Worm (Caenorhabditis elegans) whole organism, young adult: Measurements from ENCODE around the gene R11D1.10.

Experiments
- B0019.2 ChIP-seq: fragments of 200-800 bp; sonication (Bioruptor generic); conservative IDR thresholded peaks from 2 replicates; pipeline ENCODE4 v1.3.6; 2022; ENCODE audit warnings: missing genetic modification reagents, missing genetic modification characterization, missing compliant biosample characterization
- F33H1.4 ChIP-seq: fragments of 200-800 bp; sonication (Bioruptor generic); IDR thresholded peaks from 2 replicates; pipeline ENCODE4 v1.3.6; 2022; ENCODE audit warnings: missing genetic modification reagents, missing genetic modification characterization, missing compliant biosample characterization
- F49E8.2 ChIP-seq: sonication (generic microtip); optimal IDR thresholded peaks from 3 replicates; lab custom pipeline; 2017; ENCODE audit warnings: missing genetic modification characterization, mild to moderate bottlenecking, missing compliant biosample characterization, antibody characterized with exemption, moderate library complexity; ENCODE audit not compliant: insufficient read depth
- F55B11.4 ChIP-seq: sonication (generic microtip); optimal IDR thresholded peaks from 2 replicates; lab custom pipeline; 2016; ENCODE audit warnings: missing compliant biosample characterization, missing genetic modification characterization, borderline replicate concordance; ENCODE audit not compliant: insufficient read depth
- F57C9.4 ChIP-seq: sonication (generic microtip); optimal IDR thresholded peaks from 2 replicates; lab custom pipeline; 2017; ENCODE audit warnings: mild to moderate bottlenecking, missing genetic modification characterization, missing compliant biosample characterization
- K11D2.4 ChIP-seq: fragments of 200-800 bp; sonication (Bioruptor generic); IDR thresholded peaks from 2 replicates; pipeline ENCODE4 v1.3.6; 2022; ENCODE audit warnings: missing genetic modification reagents, missing genetic modification characterization, missing compliant biosample characterization
- K12H6.12 ChIP-seq: fragments of 200-800 bp; sonication (Bioruptor generic); optimal IDR thresholded peaks from 2 replicates; lab custom pipeline; 2018; ENCODE audit warnings: mild to moderate bottlenecking, missing genetic modification characterization, missing compliant biosample characterization
- T07F8.4 ChIP-seq: sonication (generic microtip); optimal IDR thresholded peaks from 2 replicates; lab custom pipeline; 2016; ENCODE audit warnings: mild to moderate bottlenecking, missing genetic modification characterization, moderate library complexity, missing compliant biosample characterization
- attf-3 ChIP-seq: fragments of 200-800 bp; sonication (Bioruptor generic); conservative IDR thresholded peaks from 2 replicates; pipeline ENCODE4 v1.3.6; 2022; ENCODE audit warnings: missing genetic modification reagents, missing genetic modification characterization, missing compliant biosample characterization
- attf-5 ChIP-seq: fragments of 200-800 bp; sonication (Bioruptor generic); optimal IDR thresholded peaks from 2 replicates; lab custom pipeline; 2018; ENCODE audit warnings: mild to moderate bottlenecking, missing genetic modification characterization, missing compliant biosample characterization
- bed-2 ChIP-seq: fragments of 200-800 bp; sonication (Bioruptor generic); IDR thresholded peaks from 2 replicates; pipeline ENCODE4 v1.3.6; 2022; ENCODE audit warnings: missing genetic modification reagents, missing genetic modification characterization, missing compliant biosample characterization
- ceh-79 ChIP-seq: sonication (generic microtip); optimal IDR thresholded peaks from 2 replicates; lab custom pipeline; 2017; ENCODE audit warnings: mild to moderate bottlenecking, missing genetic modification characterization, missing compliant biosample characterization
- die-1 ChIP-seq: sonication (generic microtip); optimal IDR thresholded peaks from 2 replicates; lab custom pipeline; 2016; ENCODE audit warnings: missing genotype, mild to moderate bottlenecking, missing genetic modification characterization, missing compliant biosample characterization
- egl-18 ChIP-seq: fragments of 200-800 bp; sonication (Bioruptor generic); IDR thresholded peaks from 2 replicates; pipeline ENCODE4 v1.3.6; 2022; ENCODE audit warnings: missing genetic modification reagents, missing genetic modification characterization, missing compliant biosample characterization
- fkh-3 ChIP-seq: sonication (generic microtip); optimal IDR thresholded peaks from 2 replicates; lab custom pipeline; 2016; ENCODE audit warnings: mild to moderate bottlenecking, missing genetic modification characterization, missing compliant biosample characterization
- hrde-1 ChIP-seq: sonication (generic microtip); optimal IDR thresholded peaks from 2 replicates; lab custom pipeline; 2016; ENCODE audit warnings: missing genetic modification characterization, mild to moderate bottlenecking, missing compliant biosample characterization, moderate library complexity, missing genotype, missing genetic modification reagents, borderline replicate concordance
- hsf-1 ChIP-seq: fragments of 200-800 bp; sonication (Bioruptor generic); IDR thresholded peaks from 2 replicates; pipeline ENCODE4 v1.3.6; 2022; ENCODE audit warnings: missing genetic modification reagents, missing genetic modification characterization, missing compliant biosample characterization
- lin-35 ChIP-seq, 3 experiments: fragments of 150-350 bp in 2 of 3; sonication (generic microtip) in 1 of 3; optimal IDR thresholded peaks; 2 replicates each; lab custom pipeline; 2014 to 2018; ENCODE audit warnings: missing biosample characterization in 3 of 3, missing genetic modification characterization in 3 of 3, missing genetic modification reagents in 3 of 3
- lir-1 ChIP-seq: fragments of 200-800 bp; sonication (Bioruptor generic); conservative IDR thresholded peaks from 2 replicates; pipeline ENCODE4 v1.3.6; 2022; ENCODE audit warnings: missing genetic modification reagents, missing genetic modification characterization, missing compliant biosample characterization
- madf-10 ChIP-seq: sonication (generic microtip); optimal IDR thresholded peaks from 2 replicates; lab custom pipeline; 2016; ENCODE audit warnings: mild to moderate bottlenecking, missing genetic modification characterization, missing compliant biosample characterization
- madf-6 ChIP-seq: fragments of 200-800 bp; sonication (Bioruptor generic); IDR thresholded peaks from 2 replicates; pipeline ENCODE4 v1.3.6; 2022; ENCODE audit warnings: missing genetic modification reagents, missing genetic modification characterization, missing compliant biosample characterization
- mes-4 ChIP-seq: sonication (generic microtip); optimal IDR thresholded peaks from 2 replicates; lab custom pipeline; 2016; ENCODE audit warnings: missing genotype, missing genetic modification characterization, missing compliant biosample characterization
- nfyb-1 ChIP-seq: fragments of 200-800 bp; sonication (Bioruptor generic); IDR thresholded peaks from 2 replicates; pipeline ENCODE4 v1.3.6; 2022; ENCODE audit warnings: missing genetic modification reagents, missing genetic modification characterization, missing compliant biosample characterization
- nhr-27 ChIP-seq: fragments of 200-800 bp; sonication (Bioruptor generic); optimal IDR thresholded peaks from 2 replicates; lab custom pipeline; 2018; ENCODE audit warnings: mild to moderate bottlenecking, missing genetic modification characterization, moderate library complexity, missing compliant biosample characterization
- rec-8 ChIP-seq, 2 experiments: sonication (generic microtip); optimal IDR thresholded peaks; 2 replicates each; lab custom pipeline; 2016; ENCODE audit warnings: mild to moderate bottlenecking in 2 of 2, missing genetic modification characterization in 2 of 2, missing genetic modification reagents in 2 of 2, missing genotype in 2 of 2, missing biosample characterization in 1 of 2, missing compliant biosample characterization in 1 of 2, moderate library complexity in 1 of 2
- rpc-1 ChIP-seq, 2 experiments: fragments of 150-350 bp in 1 of 2; sonication (generic microtip) in 1 of 2; optimal IDR thresholded peaks; 2 replicates each; lab custom pipeline; 2014 to 2018; ENCODE audit warnings: missing biosample characterization in 1 of 2, missing genetic modification characterization in 1 of 2, missing genetic modification reagents in 1 of 2, missing genotype in 1 of 2
- snpc-1.1 ChIP-seq: sonication (generic microtip); optimal IDR thresholded peaks from 2 replicates; lab custom pipeline; 2017; ENCODE audit warnings: missing genetic modification characterization, mild to moderate bottlenecking, missing compliant biosample characterization, antibody characterized with exemption, moderate library complexity, missing genotype, missing genetic modification reagents; ENCODE audit not compliant: insufficient read depth
- snpc-4 ChIP-seq, 5 experiments: fragments of 150-350 bp in 1 of 5; sonication (generic microtip) in 4 of 5; optimal IDR thresholded peaks; 2 replicates each; lab custom pipeline; 2014 to 2018; ENCODE audit warnings: missing genetic modification characterization in 5 of 5, missing biosample characterization in 3 of 5, antibody characterized with exemption in 2 of 5, mild to moderate bottlenecking in 2 of 5, missing compliant biosample characterization in 2 of 5, missing genotype in 2 of 5, moderate library complexity in 2 of 5, missing genetic modification reagents in 1 of 5
- somi-1 ChIP-seq: fragments of 200-800 bp; sonication (Bioruptor generic); optimal IDR thresholded peaks from 2 replicates; lab custom pipeline; 2018; ENCODE audit warnings: mild to moderate bottlenecking, missing genetic modification characterization, missing compliant biosample characterization
- tbx-9 ChIP-seq: sonication (generic microtip); optimal IDR thresholded peaks from 2 replicates; lab custom pipeline; 2016; ENCODE audit warnings: borderline replicate concordance, missing genetic modification characterization, inconsistent platforms, missing compliant biosample characterization
- tlf-1 ChIP-seq: fragments of 200-800 bp; sonication (Bioruptor generic); optimal IDR thresholded peaks from 2 replicates; lab custom pipeline; 2018; ENCODE audit warnings: mild to moderate bottlenecking, missing genetic modification characterization, missing compliant biosample characterization
- ztf-25 ChIP-seq: fragments of 200-800 bp; sonication (Bioruptor generic); IDR thresholded peaks from 2 replicates; pipeline ENCODE4 v1.3.6; 2022; ENCODE audit warnings: missing genetic modification reagents, missing genetic modification characterization, missing compliant biosample characterization
- ztf-3 ChIP-seq: fragments of 200-800 bp; sonication (Bioruptor generic); optimal IDR thresholded peaks from 2 replicates; lab custom pipeline; 2018; ENCODE audit warnings: mild to moderate bottlenecking, missing genetic modification characterization, missing compliant biosample characterization
- ztf-6 ChIP-seq: fragments of 200-800 bp; sonication (Bioruptor generic); IDR thresholded peaks from 2 replicates; pipeline ENCODE4 v1.3.6; 2022; ENCODE audit warnings: missing genetic modification reagents, missing genetic modification characterization, missing compliant biosample characterization

R11D1.10 gene

ce11 chrV:12751495-12752050 lies 22.3 kb downstream of the R11D1.10 start, which contains the start of gene C15C8.6:
Gene C15C8.6, minus strand, starts transcription at chrV:12751545.
- no peak for TF ChIP-seq fkh-3 (tag; lab: Kevin White, UChicago)
- no peak for TF ChIP-seq ceh-79 (tag; lab: Kevin White, UChicago)

- TF ChIP-seq tlf-1 (GFP tag; lab: Kevin White, UChicago) (no peak), rpc-1 (optimal IDR thresholded peaks at IDR 0.05; lab: Kevin White, UChicago) (no peak), rpc-1 (tag; optimal IDR thresholded peaks at IDR 0.05; lab: Kevin White, UChicago) (no peak), ceh-79 (tag; lab: Kevin White, UChicago) (no peak), snpc-4 (GFP tag; optimal IDR thresholded peaks at IDR 0.05; lab: Kevin White, UChicago) (no peak), snpc-4 (tag; optimal IDR thresholded peaks at IDR 0.05; lab: Kevin White, UChicago) (no peak), F33H1.4 (GFP tag; lab: Robert Waterston, UW) (no peak), attf-5 (GFP tag; lab: Kevin White, UChicago) (no peak), attf-3 (no peak), nhr-27 (tag; lab: Kevin White, UChicago) (no peak), somi-1 (GFP tag; lab: Kevin White, UChicago) (no peak), madf-10 (tag; lab: Kevin White, UChicago) (no peak), ztf-3 (GFP tag; lab: Kevin White, UChicago) (no peak), ztf-25 (GFP tag; lab: Robert Waterston, UW) (no peak)
Observed at ce11 chrV:12752407-12752806, 23.1 kb downstream of the R11D1.10 start, which contains the start of gene C15C8.8. Gene C15C8.8, minus strand, starts transcription at chrV:12752507.

- TF ChIP-seq madf-6 (GFP tag; lab: Robert Waterston, UW) = no peak
- TF ChIP-seq B0019.2 = no peak
- TF ChIP-seq T07F8.4 = no peak
- no peak for TF ChIP-seq tbx-9 (tag; lab: Kevin White, UChicago)
- TF ChIP-seq F49E8.2 = no peak
- TF ChIP-seq lir-1 (GFP tag; lab: Robert Waterston, UW) = no peak
- TF ChIP-seq bed-2 (GFP tag; lab: Robert Waterston, UW) = no peak
- no peak for TF ChIP-seq lin-35 (GFP tag; optimal IDR thresholded peaks at IDR 0.05; lab: Kevin White, UChicago)
- no peak for TF ChIP-seq snpc-1.1 (tag; lab: Kevin White, UChicago)
- TF ChIP-seq nfyb-1 (GFP tag; lab: Robert Waterston, UW) = no peak
- TF ChIP-seq hsf-1 (GFP tag; lab: Robert Waterston, UW) = no peak
- no peak for TF ChIP-seq ztf-6 (GFP tag; lab: Robert Waterston, UW)
- no peak for TF ChIP-seq K12H6.12
- TF ChIP-seq F55B11.4 (tag; lab: Kevin White, UChicago) = no peak
- TF ChIP-seq rpc-1 (optimal IDR thresholded peaks at IDR 0.05; lab: Kevin White, UChicago) = no peak
- TF ChIP-seq rpc-1 (tag; optimal IDR thresholded peaks at IDR 0.05; lab: Kevin White, UChicago) = no peak
- TF ChIP-seq die-1 (tag; lab: Kevin White, UChicago) = no peak
Observed at ce11 chrV:12754839-12755238, 25.5 kb downstream of the R11D1.10 start, which contains the start of gene gpa-13. Gene gpa-13, minus strand, starts transcription at chrV:12754939.

ce11 chrV:12759660-12760059 lies 30.3 kb downstream of the R11D1.10 start, which contains the start of gene papl-1:
Gene papl-1, minus strand, starts transcription at chrV:12759760.
- TF ChIP-seq fkh-3 (tag; lab: Kevin White, UChicago) = no peak
- no peak for TF ChIP-seq F57C9.4 (tag; lab: Kevin White, UChicago)
- no peak for TF ChIP-seq egl-18 (GFP tag; lab: Robert Waterston, UW)
- TF ChIP-seq attf-5 (GFP tag; lab: Kevin White, UChicago) = no peak
- no peak for TF ChIP-seq rec-8 (tag; optimal IDR thresholded peaks at IDR 0.05; lab: Kevin White, UChicago)
- no peak for TF ChIP-seq madf-10 (tag; lab: Kevin White, UChicago)
- no peak for TF ChIP-seq K11D2.4 (GFP tag; lab: Robert Waterston, UW)
- no peak for TF ChIP-seq mes-4
- no peak for TF ChIP-seq hrde-1
